Comparison of ENCODE assay signal across 1 worm cellular context in genomic region chrX:1437097-1437496, ce11.
TF ChIP-seq lines count a peak whose summit lies in the region.

No protein-coding gene starts in this region.

TF ChIP-seq in whole organism, L1 larva, 84 proteins besides CTCF, POLR2A, EP300 and RAD21 (continued from another document):
- no peak for TF ChIP-seq hlh-17 (GFP tag; optimal IDR thresholded peaks at IDR 0.05; lab: Kevin White, UChicago; ENCODE audit: borderline replicate concordance)
- TF ChIP-seq unc-86 (tag; optimal IDR thresholded peaks at IDR 0.05; lab: Kevin White, UChicago): no peak
- TF ChIP-seq ceh-8 (GFP tag; optimal IDR thresholded peaks at IDR 0.05; lab: Kevin White, UChicago): no peak
- no peak for TF ChIP-seq pag-3 (tag; optimal IDR thresholded peaks at IDR 0.05; lab: Kevin White, UChicago; ENCODE audit: borderline replicate concordance, insufficient read depth)
- no peak for TF ChIP-seq lin-35 (GFP tag; optimal IDR thresholded peaks at IDR 0.05; lab: Kevin White, UChicago)
- no peak for TF ChIP-seq lin-13 (GFP tag; optimal IDR thresholded peaks at IDR 0.05; lab: Kevin White, UChicago)
- no peak for TF ChIP-seq hlh-4 (tag; optimal IDR thresholded peaks at IDR 0.05; lab: Kevin White, UChicago)
- TF ChIP-seq lin-15B (tag; optimal IDR thresholded peaks at IDR 0.05; lab: Kevin White, UChicago): no peak
- peak; percentile 1 for TF ChIP-seq jun-1 (tag; optimal IDR thresholded peaks at IDR 0.05; lab: Kevin White, UChicago)
- peak; percentile 4 for TF ChIP-seq mep-1 (tag; optimal IDR thresholded peaks at IDR 0.05; lab: Kevin White, UChicago)
- no peak for TF ChIP-seq ceh-90 (tag; optimal IDR thresholded peaks at IDR 0.05; lab: Kevin White, UChicago)
- TF ChIP-seq fkh-8 (tag; optimal IDR thresholded peaks at IDR 0.05; lab: Kevin White, UChicago): peak; percentile 43
- no peak for TF ChIP-seq aly-2 (tag; optimal IDR thresholded peaks at IDR 0.05; lab: Kevin White, UChicago)
- no peak for TF ChIP-seq lir-3 (tag; optimal IDR thresholded peaks at IDR 0.05; lab: Kevin White, UChicago; ENCODE audit: poor library complexity)
- TF ChIP-seq nhr-90 (tag; optimal IDR thresholded peaks at IDR 0.05; lab: Kevin White, UChicago; ENCODE audit: poor library complexity): no peak
- peak; percentile 10 to 57 (median 21) for TF ChIP-seq ceh-82 (tag; optimal IDR thresholded peaks at IDR 0.05; lab: Kevin White, UChicago)
- TF ChIP-seq egl-27 (tag; optimal IDR thresholded peaks at IDR 0.05; lab: Kevin White, UChicago): no peak
- TF ChIP-seq ets-5 (GFP tag; IDR thresholded peaks at IDR 0.05; lab: Robert Waterston, UW): no peak
- no peak for TF ChIP-seq ceh-88 (GFP tag; IDR thresholded peaks at IDR 0.05; lab: Robert Waterston, UW)
- TF ChIP-seq mef-2 (tag; optimal IDR thresholded peaks at IDR 0.05; lab: Kevin White, UChicago): no peak
- TF ChIP-seq lin-14 (GFP tag; optimal IDR thresholded peaks at IDR 0.05; lab: Kevin White, UChicago): no peak
- TF ChIP-seq nhr-28 (tag; optimal IDR thresholded peaks at IDR 0.05; lab: Kevin White, UChicago): no peak
- no peak for TF ChIP-seq swsn-7 (tag; optimal IDR thresholded peaks at IDR 0.05; lab: Kevin White, UChicago)
- no peak for TF ChIP-seq alr-1 (tag; optimal IDR thresholded peaks at IDR 0.05; lab: Kevin White, UChicago; ENCODE audit: borderline replicate concordance)
- no peak for TF ChIP-seq pqm-1 (tag; optimal IDR thresholded peaks at IDR 0.05; lab: Kevin White, UChicago)
